Fruit fly (Drosophila melanogaster) Kc167 (cell line): ENCODE results near the gene CG45218.

Source experiments
- Sin3A ChIP-seq: fragments of >200 bp; optimal IDR thresholded peaks from 2 replicates; lab custom pipeline; 2018; ENCODE audit warnings: missing external identifiers
- h ChIP-seq: fragments of >200 bp; optimal IDR thresholded peaks from 3 replicates; lab custom pipeline; 2018; ENCODE audit warnings: missing external identifiers
- insv ChIP-seq: fragments of >200 bp; optimal IDR thresholded peaks from 3 replicates; lab custom pipeline; 2018; ENCODE audit warnings: missing external identifiers

dm6 chr3R:15286693-15287041, 3.9 kb downstream of the CG45218 start:
- TF ChIP-seq h (lab: Kevin White, UChicago) (no peak), insv (no peak), Sin3A (lab: Kevin White, UChicago) (no peak)
